Fruit fly (Drosophila melanogaster) whole organism, embryonic: ENCODE results near the gene Cyp4d1.

Experiments used
- Abd-B ChIP-seq: fragments of 200-800 bp; sonication (Bioruptor generic); optimal IDR thresholded peaks from 2 replicates; lab custom pipeline; 2018; ENCODE audit warnings: missing biosample characterization, mild to moderate bottlenecking, missing genetic modification characterization, moderate library complexity
- Atf3 ChIP-seq: fragments of 200-800 bp; sonication (Bioruptor generic); optimal IDR thresholded peaks from 3 replicates; lab custom pipeline; 2016; ENCODE audit warnings: missing biosample characterization, missing genetic modification characterization
- Bdp1 ChIP-seq: fragments of 200-800 bp; sonication (Bioruptor generic); optimal IDR thresholded peaks from 3 replicates; lab custom pipeline; 2016; ENCODE audit warnings: missing biosample characterization, missing genetic modification characterization
- Bteb2 ChIP-seq: fragments of 200-800 bp; sonication (Bioruptor generic); optimal IDR thresholded peaks from 2 replicates; lab custom pipeline; 2016; ENCODE audit warnings: missing biosample characterization, missing genetic modification characterization
- CG11247 ChIP-seq: fragments of 200-800 bp; sonication (Bioruptor generic); IDR thresholded peaks from 2 replicates; pipeline ENCODE4 v1.3.6; 2022; ENCODE audit warnings: missing biosample characterization, missing genetic modification characterization
- CG12744 ChIP-seq: fragments of 200-800 bp; sonication (Bioruptor generic); optimal IDR thresholded peaks from 2 replicates; lab custom pipeline; 2016; ENCODE audit warnings: missing biosample characterization, missing genetic modification characterization
- CG14014 ChIP-seq: fragments of 200-800 bp; sonication (Bioruptor generic); IDR thresholded peaks from 2 replicates; pipeline ENCODE4 v1.3.6; 2022; ENCODE audit warnings: missing biosample characterization, missing genetic modification characterization
- CG1792 ChIP-seq: fragments of 200-800 bp; sonication (Bioruptor generic); optimal IDR thresholded peaks from 2 replicates; lab custom pipeline; 2016; ENCODE audit warnings: missing biosample characterization, missing genetic modification characterization
- CG2129 ChIP-seq: fragments of 200-800 bp; sonication (Bioruptor generic); IDR thresholded peaks from 2 replicates; pipeline ENCODE4 v1.3.6; 2022; ENCODE audit warnings: missing biosample characterization, missing genetic modification characterization; ENCODE audit not compliant: partially characterized antibody
- CG32767 ChIP-seq: fragments of 200-800 bp; sonication (Bioruptor generic); IDR thresholded peaks from 2 replicates; pipeline ENCODE4 v1.3.6; 2022; ENCODE audit warnings: missing biosample characterization, missing genetic modification characterization
- CG34224 ChIP-seq: fragments of 200-800 bp; sonication (Bioruptor generic); IDR thresholded peaks from 3 replicates; pipeline ENCODE4 v1.3.6; 2022; ENCODE audit warnings: missing biosample characterization, missing genetic modification characterization; ENCODE audit not compliant: partially characterized antibody
- CG4328 ChIP-seq: fragments of 200-800 bp; sonication (Bioruptor generic); optimal IDR thresholded peaks from 3 replicates; lab custom pipeline; 2017; ENCODE audit warnings: missing biosample characterization, missing genetic modification reagents, missing genetic modification characterization
- CG6654 ChIP-seq: fragments of 200-800 bp; sonication (Bioruptor generic); optimal IDR thresholded peaks from 2 replicates; lab custom pipeline; 2017; ENCODE audit warnings: missing biosample characterization, mild to moderate bottlenecking, missing genetic modification characterization
- CG6683 ChIP-seq: fragments of 200-800 bp; sonication (Bioruptor generic); optimal IDR thresholded peaks from 2 replicates; lab custom pipeline; 2017; ENCODE audit warnings: missing biosample characterization, mild to moderate bottlenecking, missing genetic modification characterization, missing genetic modification reagents
- CG7271 ChIP-seq: fragments of 200-800 bp; sonication (Bioruptor generic); optimal IDR thresholded peaks from 2 replicates; lab custom pipeline; 2018; ENCODE audit warnings: missing biosample characterization, mild to moderate bottlenecking, missing genetic modification characterization, moderate library complexity
- CG8388 ChIP-seq: fragments of 200-800 bp; sonication (Bioruptor generic); optimal IDR thresholded peaks from 2 replicates; lab custom pipeline; 2019; ENCODE audit warnings: missing biosample characterization, mild to moderate bottlenecking, missing genetic modification characterization, moderate library complexity
- CG9437 ChIP-seq: fragments of 200-800 bp; sonication (Bioruptor generic); optimal IDR thresholded peaks from 2 replicates; lab custom pipeline; 2018; ENCODE audit warnings: missing biosample characterization, mild to moderate bottlenecking, missing genetic modification characterization
- CG9932 ChIP-seq: fragments of 200-800 bp; sonication (Bioruptor generic); IDR thresholded peaks from 2 replicates; pipeline ENCODE4 v1.3.6; 2022; ENCODE audit warnings: missing biosample characterization, missing genetic modification characterization
- CHES-1-like ChIP-seq: fragments of 200-800 bp; sonication (Bioruptor generic); optimal IDR thresholded peaks from 2 replicates; lab custom pipeline; 2016; ENCODE audit warnings: missing biosample characterization, missing genetic modification characterization
- Fer1 ChIP-seq: fragments of 200-800 bp; sonication (Bioruptor generic); optimal IDR thresholded peaks from 2 replicates; lab custom pipeline; 2017; ENCODE audit warnings: missing biosample characterization, mild to moderate bottlenecking, missing genetic modification characterization
- Gsc ChIP-seq: fragments of 200-800 bp; sonication (Bioruptor generic); IDR thresholded peaks from 2 replicates; pipeline ENCODE4 v1.3.6; 2022; ENCODE audit warnings: missing biosample characterization, missing genetic modification characterization
- Gug ChIP-seq: fragments of 200-800 bp; sonication (Bioruptor generic); IDR thresholded peaks from 4 replicates; pipeline ENCODE4 v1.3.6; 2022; ENCODE audit warnings: missing biosample characterization, missing genetic modification characterization
- HmgD ChIP-seq: fragments of 200-800 bp; sonication (Bioruptor generic); optimal IDR thresholded peaks from 3 replicates; lab custom pipeline; 2016; ENCODE audit warnings: missing biosample characterization, missing genetic modification characterization
- Hr3 ChIP-seq: fragments of 200-800 bp; sonication (Bioruptor generic); optimal IDR thresholded peaks from 3 replicates; lab custom pipeline; 2016; ENCODE audit warnings: missing biosample characterization, missing genetic modification characterization
- Neu2 ChIP-seq: fragments of 200-800 bp; sonication (Bioruptor generic); optimal IDR thresholded peaks from 3 replicates; lab custom pipeline; 2016; ENCODE audit warnings: missing biosample characterization, missing genetic modification characterization, borderline replicate concordance
- Pdp1 ChIP-seq, 2 experiments: fragments of 200-800 bp; sonication (Bioruptor generic); optimal IDR thresholded peaks; 3 replicates each; lab custom pipeline; 2016; ENCODE audit warnings: missing biosample characterization in 2 of 2, missing genetic modification characterization in 2 of 2, mild to moderate bottlenecking in 1 of 2, moderate library complexity in 1 of 2
- Ptx1 ChIP-seq: fragments of 200-800 bp; sonication (Bioruptor generic); IDR thresholded peaks from 2 replicates; pipeline ENCODE4 v1.3.6; 2022; ENCODE audit warnings: missing biosample characterization, missing genetic modification characterization
- Xrp1 ChIP-seq: fragments of 200-800 bp; sonication (Bioruptor generic); IDR thresholded peaks from 2 replicates; pipeline ENCODE4 v1.3.6; 2022; ENCODE audit warnings: missing biosample characterization, missing genetic modification characterization
- ase ChIP-seq: fragments of 200-800 bp; sonication (Bioruptor generic); IDR thresholded peaks from 3 replicates; pipeline ENCODE4 v1.3.6; 2022; ENCODE audit warnings: missing biosample characterization, missing genetic modification characterization
- bcd ChIP-seq: fragments of 200-800 bp; sonication (Bioruptor generic); optimal IDR thresholded peaks from 2 replicates; lab custom pipeline; 2017; ENCODE audit warnings: missing biosample characterization, mild to moderate bottlenecking, missing genetic modification characterization
- chm ChIP-seq: fragments of 200-800 bp; sonication (Bioruptor generic); IDR thresholded peaks from 2 replicates; pipeline ENCODE4 v1.3.6; 2022; ENCODE audit warnings: missing biosample characterization, missing genetic modification characterization
- emc ChIP-seq: fragments of 200-800 bp; sonication (Bioruptor generic); optimal IDR thresholded peaks from 2 replicates; lab custom pipeline; 2016; ENCODE audit warnings: missing biosample characterization, missing genetic modification characterization
- en ChIP-seq: fragments of 200-800 bp; sonication (Bioruptor generic); optimal IDR thresholded peaks from 2 replicates; lab custom pipeline; 2016; ENCODE audit warnings: missing biosample characterization, missing genetic modification characterization
- esg ChIP-seq: fragments of 200-800 bp; sonication (Bioruptor generic); conservative IDR thresholded peaks from 2 replicates; pipeline ENCODE4 v1.3.6; 2022; ENCODE audit warnings: missing biosample characterization, missing genetic modification characterization
- fd64A ChIP-seq: fragments of 200-800 bp; sonication (Bioruptor generic); optimal IDR thresholded peaks from 3 replicates; lab custom pipeline; 2018; ENCODE audit warnings: missing biosample characterization, mild to moderate bottlenecking, missing genetic modification characterization
- grau ChIP-seq: fragments of 200-800 bp; optimal IDR thresholded peaks from 3 replicates; lab custom pipeline; 2019; ENCODE audit warnings: missing biosample characterization, mild to moderate bottlenecking, missing genetic modification characterization, moderate library complexity
- gsb-n ChIP-seq: fragments of 200-800 bp; sonication (Bioruptor generic); optimal IDR thresholded peaks from 3 replicates; lab custom pipeline; 2018; ENCODE audit warnings: missing biosample characterization, mild to moderate bottlenecking, missing genetic modification characterization
- hbn ChIP-seq: fragments of 200-800 bp; sonication (Bioruptor generic); IDR thresholded peaks from 2 replicates; pipeline ENCODE4 v1.3.6; 2022; ENCODE audit warnings: missing biosample characterization, missing genetic modification characterization; ENCODE audit not compliant: partially characterized antibody
- hth ChIP-seq: fragments of >200 bp; optimal IDR thresholded peaks from 2 replicates; lab custom pipeline; 2017; ENCODE audit warnings: inconsistent platforms
- maf-S ChIP-seq: fragments of 200-800 bp; sonication (Bioruptor generic); optimal IDR thresholded peaks from 2 replicates; lab custom pipeline; 2016; ENCODE audit warnings: missing biosample characterization, missing genetic modification characterization
- odd ChIP-seq: fragments of 200-800 bp; sonication (Bioruptor generic); optimal IDR thresholded peaks from 2 replicates; lab custom pipeline; 2017; ENCODE audit warnings: missing biosample characterization, mild to moderate bottlenecking, missing genetic modification characterization
- pho ChIP-seq: fragments of 200-800 bp; sonication (Bioruptor generic); optimal IDR thresholded peaks from 2 replicates; lab custom pipeline; 2016; ENCODE audit warnings: missing biosample characterization, missing genetic modification characterization
- sim ChIP-seq: fragments of 200-800 bp; sonication (Bioruptor generic); IDR thresholded peaks from 2 replicates; pipeline ENCODE4 v1.3.6; 2022; ENCODE audit warnings: missing biosample characterization, missing genetic modification characterization
- so ChIP-seq: fragments of 200-800 bp; sonication (Bioruptor generic); IDR thresholded peaks from 3 replicates; pipeline ENCODE4 v1.3.6; 2022; ENCODE audit warnings: missing biosample characterization, missing genetic modification characterization
- sug ChIP-seq: fragments of 200-800 bp; optimal IDR thresholded peaks from 2 replicates; lab custom pipeline; 2019; ENCODE audit warnings: missing biosample characterization, mild to moderate bottlenecking, missing genetic modification characterization, moderate library complexity
- tin ChIP-seq: fragments of 200-800 bp; sonication (Bioruptor generic); optimal IDR thresholded peaks from 3 replicates; lab custom pipeline; 2016; ENCODE audit warnings: missing biosample characterization, missing genetic modification characterization
- trem ChIP-seq: fragments of 200-800 bp; optimal IDR thresholded peaks from 3 replicates; lab custom pipeline; 2019; ENCODE audit warnings: missing biosample characterization, mild to moderate bottlenecking, missing genetic modification characterization, moderate library complexity
- ttk ChIP-seq: fragments of 200-800 bp; sonication (Bioruptor generic); IDR thresholded peaks from 2 replicates; pipeline ENCODE4 v2.1.2; 2022; ENCODE audit warnings: missing biosample characterization, missing genetic modification characterization
- vnd ChIP-seq: fragments of 200-800 bp; sonication (Bioruptor generic); IDR thresholded peaks from 3 replicates; pipeline ENCODE4 v1.3.6; 2022; ENCODE audit warnings: missing biosample characterization, missing genetic modification characterization; ENCODE audit not compliant: partially characterized antibody

Gene Cyp4d1

DNA sequence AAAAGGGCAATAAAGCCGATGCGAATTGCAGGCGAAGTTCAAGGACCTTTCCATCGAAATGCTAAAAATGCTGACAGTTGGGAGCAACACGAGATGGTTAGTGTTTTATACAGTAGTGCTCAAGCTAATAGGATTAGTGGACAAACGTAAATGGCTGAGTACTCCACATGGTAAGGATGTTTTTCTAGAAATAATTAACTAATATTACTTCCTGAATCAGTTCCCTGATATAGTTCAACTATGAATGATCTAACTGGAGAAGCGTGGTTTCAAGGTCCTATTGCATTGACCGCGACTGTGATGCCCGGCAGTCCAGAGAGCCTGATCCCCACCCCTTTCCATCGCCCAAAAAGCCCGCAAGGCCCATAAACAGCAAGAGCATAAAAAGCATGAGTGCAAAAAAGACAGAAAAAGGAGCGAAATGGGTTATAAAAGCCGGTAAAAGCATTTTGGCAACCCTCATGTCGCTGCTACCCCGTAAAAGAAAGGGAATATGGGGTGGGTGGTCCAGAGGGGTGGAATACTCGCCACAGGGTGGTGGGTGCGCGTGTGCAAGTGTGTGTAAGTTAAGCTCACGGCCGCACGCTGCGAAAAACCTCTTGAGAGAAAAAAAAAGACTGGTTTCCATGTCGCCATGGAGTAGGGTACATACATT lies 27.6 kb downstream of the Cyp4d1 start (continued):
- peak; percentile 6 for TF ChIP-seq CG4328 (GFP tag; lab: Kevin White, UChicago)
- peak; percentile 74 for TF ChIP-seq Xrp1
- TF ChIP-seq HmgD = no peak
- TF ChIP-seq pho (GFP tag; lab: Kevin White, UChicago) = peak; percentile 24
- peak; percentile 25 for TF ChIP-seq CG9437 (GFP tag; lab: Kevin White, UChicago)
- TF ChIP-seq Atf3 (GFP tag; lab: Kevin White, UChicago) = peak; percentile 12
- no peak for TF ChIP-seq hth (lab: Kevin White, UChicago)
- TF ChIP-seq ase (GFP tag; lab: Robert Waterston, UW) = 0 out of 3 replicates have a peak, but pooled peaks have one; percentile 44
- peak; percentile 36 for TF ChIP-seq CG12744
- peak; percentile 45 for TF ChIP-seq Abd-B
- peak; percentile 54 for TF ChIP-seq Hr3
- TF ChIP-seq CG6683 (GFP tag; lab: Kevin White, UChicago) = peak; percentile 14
- 0 out of 2 replicates have a peak, but pooled peaks have one; percentile 15 for TF ChIP-seq CG9932
- TF ChIP-seq Gug = peak; percentile 24; the same call in 1 of the 4 replicates
- 0 out of 2 replicates have a peak, but pooled peaks have one; percentile 33 for TF ChIP-seq sim (GFP tag; lab: Robert Waterston, UW)
- TF ChIP-seq CG2129 (GFP tag; lab: Robert Waterston, UW) = no peak
- TF ChIP-seq Bdp1 (GFP tag; lab: Kevin White, UChicago) = no peak
- no peak for TF ChIP-seq hbn (GFP tag; lab: Robert Waterston, UW)
- peak; percentile 47 to 65 for TF ChIP-seq Pdp1 (GFP tag; optimal IDR thresholded peaks at IDR 0.05; lab: Kevin White, UChicago)
- peak; percentile 67 for TF ChIP-seq Fer1
- TF ChIP-seq CG6654 (GFP tag; lab: Kevin White, UChicago) = peak; percentile 58
- peak; percentile 58 for TF ChIP-seq CG1792
- peak; percentile 46 for TF ChIP-seq CHES-1-like
- peak; percentile 68 for TF ChIP-seq Ptx1 (GFP tag; lab: Robert Waterston, UW)
- TF ChIP-seq ttk (GFP tag; lab: Robert Waterston, UW) = peak; percentile 67
- TF ChIP-seq fd64A (GFP tag; lab: Kevin White, UChicago) = peak; percentile 36
- no peak for TF ChIP-seq Gsc (GFP tag; lab: Robert Waterston, UW)
- TF ChIP-seq trem (tag; lab: Kevin White, UChicago) = peak; percentile 59
- peak; percentile 50; the same call in 1 of the 2 replicates for TF ChIP-seq CG32767 (GFP tag; lab: Robert Waterston, UW)
- no peak for TF ChIP-seq sug (tag; lab: Kevin White, UChicago)
- TF ChIP-seq CG11247 = peak; percentile 49; the same call in 1 of the 2 replicates
- TF ChIP-seq bcd (GFP tag; lab: Kevin White, UChicago) = peak; percentile 55
- TF ChIP-seq odd = peak; percentile 37
- no peak for TF ChIP-seq vnd (GFP tag; lab: Robert Waterston, UW)
- TF ChIP-seq CG7271 (tag; lab: Kevin White, UChicago) = peak; percentile 30
- peak; percentile 72 for TF ChIP-seq grau (tag; lab: Kevin White, UChicago)
- peak; percentile 56; the same call in 1 of the 2 replicates for TF ChIP-seq CG14014 (GFP tag; lab: Robert Waterston, UW)
- peak; percentile 36 for TF ChIP-seq Bteb2 (GFP tag; lab: Kevin White, UChicago)
- TF ChIP-seq esg = peak; percentile 18; the same call in 1 of the 2 replicates
- TF ChIP-seq chm (GFP tag; lab: Robert Waterston, UW) = peak; percentile 38; the same call in 1 of the 2 replicates
- TF ChIP-seq en = peak; percentile 11
- no peak for TF ChIP-seq CG34224 (GFP tag; lab: Robert Waterston, UW)
- 0 out of 3 replicates have a peak, but pooled peaks have one; percentile 35 for TF ChIP-seq so (GFP tag; lab: Robert Waterston, UW)
- TF ChIP-seq gsb-n (tag; lab: Kevin White, UChicago) = peak; percentile 41
- peak; percentile 7 for TF ChIP-seq maf-S (GFP tag; lab: Kevin White, UChicago)
- TF ChIP-seq tin (GFP tag; lab: Kevin White, UChicago) = peak; percentile 75
- TF ChIP-seq emc (GFP tag; lab: Kevin White, UChicago) = peak; percentile 11
- TF ChIP-seq Neu2 (GFP tag; lab: Kevin White, UChicago) = peak; percentile 34
- peak; percentile 66 for TF ChIP-seq CG8388
